Worm (Caenorhabditis elegans) whole organism, young adult: ENCODE data around the gene chil-1.

Source experiments
- ama-1 ChIP-seq, 3 experiments: fragments of 150-350 bp in 1 of 3; sonication (generic microtip) in 2 of 3; optimal IDR thresholded peaks; 2 replicates each; lab custom pipeline; 2014 to 2018; ENCODE audit warnings: missing biosample characterization in 2 of 3, missing genetic modification characterization in 2 of 3, missing genetic modification reagents in 2 of 3
- ceh-40 ChIP-seq: fragments of 200-800 bp; sonication (Bioruptor generic); IDR thresholded peaks from 2 replicates; pipeline ENCODE4 v1.3.6; 2022; ENCODE audit warnings: missing genetic modification characterization, missing compliant biosample characterization
- ceh-58 ChIP-seq: fragments of 200-800 bp; sonication (Bioruptor generic); IDR thresholded peaks from 2 replicates; pipeline ENCODE4 v1.3.6; 2022; ENCODE audit warnings: missing genetic modification characterization, missing compliant biosample characterization
- ceh-79 ChIP-seq: sonication (generic microtip); optimal IDR thresholded peaks from 2 replicates; lab custom pipeline; 2017; ENCODE audit warnings: mild to moderate bottlenecking, missing genetic modification characterization, missing compliant biosample characterization
- pbrm-1 ChIP-seq: fragments of 200-800 bp; sonication (Bioruptor generic); IDR thresholded peaks from 2 replicates; pipeline ENCODE4 v1.3.6; 2022; ENCODE audit warnings: missing genetic modification reagents, missing genetic modification characterization, missing compliant biosample characterization
- ztf-28 ChIP-seq: fragments of 200-800 bp; sonication (Bioruptor generic); IDR thresholded peaks from 2 replicates; pipeline ENCODE4 v1.3.6; 2022; ENCODE audit warnings: missing genetic modification reagents, missing genetic modification characterization, missing compliant biosample characterization

DNA sequence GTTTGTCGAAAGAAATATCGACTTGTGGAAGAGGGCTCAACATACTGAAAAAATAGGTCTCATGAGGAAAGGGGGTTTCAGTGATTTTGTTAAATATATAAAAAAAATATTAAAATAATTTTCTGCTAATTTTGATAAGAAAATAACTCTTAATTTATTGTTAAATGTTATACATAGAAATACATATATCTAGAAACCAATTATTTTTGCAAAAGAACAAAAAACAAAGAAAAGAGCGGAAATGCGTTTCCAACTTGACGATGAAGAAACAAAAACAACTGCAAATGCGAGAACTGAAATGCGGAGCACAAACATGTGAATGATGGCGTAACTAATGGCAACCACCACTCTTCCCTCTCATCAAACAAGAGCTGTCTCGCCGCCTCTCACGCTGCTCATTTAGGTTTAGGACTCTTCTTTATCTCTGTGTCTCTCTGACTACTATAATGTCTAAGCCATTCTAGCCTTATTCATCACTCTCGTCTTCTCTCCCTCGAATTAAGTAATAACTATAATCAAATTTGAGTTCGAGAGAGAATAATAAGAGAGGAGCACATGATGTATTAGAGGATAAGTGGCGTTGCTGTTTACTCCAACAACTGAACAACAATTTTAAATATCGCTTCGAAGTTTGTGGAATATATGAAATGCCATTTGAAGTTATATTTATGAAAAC lies 27.9 kb downstream of the chil-1 start, which contains the start of gene arrd-4:
- TF ChIP-seq ceh-79 = no peak
- no peak for TF ChIP-seq ztf-28 (GFP tag; lab: Robert Waterston, UW)
- no peak for TF ChIP-seq ama-1 (optimal IDR thresholded peaks at IDR 0.05; lab: Kevin White, UChicago)
- no peak for TF ChIP-seq ama-1 (GFP tag; optimal IDR thresholded peaks at IDR 0.05; lab: Kevin White, UChicago)
- no peak for TF ChIP-seq ceh-58
- TF ChIP-seq ceh-40 (GFP tag; lab: Robert Waterston, UW) = no peak
- TF ChIP-seq pbrm-1 = no peak
